Fruit fly (Drosophila melanogaster) whole organism: ENCODE results near the gene CG31109.

Experiments used
- CG8478 ChIP-seq: fragments of >200 bp; optimal IDR thresholded peaks from 2 replicates; lab custom pipeline; 2018; ENCODE audit warnings: inconsistent platforms
- Dll ChIP-seq: fragments of >200 bp; optimal IDR thresholded peaks from 2 replicates; lab custom pipeline; 2017
- EcR ChIP-seq, 2 experiments: fragments of >200 bp; optimal IDR thresholded peaks; 2 replicates each; lab custom pipeline; 2017; ENCODE audit warnings: missing biosample characterization in 2 of 2, missing genetic modification characterization in 2 of 2, missing genetic modification reagents in 2 of 2
- pan ChIP-seq: fragments of >200 bp; optimal IDR thresholded peaks from 2 replicates; lab custom pipeline; 2017
- psq ChIP-seq: fragments of >200 bp; optimal IDR thresholded peaks from 2 replicates; lab custom pipeline; 2017
- usp ChIP-seq: fragments of >200 bp; optimal IDR thresholded peaks from 2 replicates; lab custom pipeline; 2017; ENCODE audit warnings: missing biosample characterization, missing genetic modification characterization, mixed read lengths

The CG31109 gene

dm6 chr3R:25005748-25006147, 48.7 kb downstream of the CG31109 start:
- TF ChIP-seq EcR (GFP tag; optimal IDR thresholded peaks at IDR 0.05; lab: Kevin White, UChicago) (no peak), usp (no peak), CG8478 (lab: Kevin White, UChicago) (no peak), pan (no peak), psq (lab: Kevin White, UChicago) (no peak), Dll (no peak)

DNA sequence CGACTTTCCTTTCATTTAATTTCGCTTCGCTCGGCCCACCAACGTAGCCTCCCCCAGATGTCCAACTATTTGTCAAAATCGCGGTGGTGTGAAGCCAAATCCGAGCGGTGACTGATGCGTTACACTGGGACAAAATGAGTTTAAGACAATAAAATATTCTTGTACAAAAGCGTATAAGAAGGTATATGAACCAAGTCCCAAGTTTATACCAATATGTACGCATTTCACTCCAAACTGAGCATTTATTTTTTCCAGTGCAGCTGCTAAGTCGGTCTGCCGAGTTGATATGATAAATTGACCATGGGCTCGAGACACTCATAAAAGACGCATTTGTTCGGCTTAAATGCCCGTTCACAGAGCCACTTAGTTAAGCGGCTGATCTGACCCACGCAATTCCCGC, 49.7 kb downstream of the CG31109 start:
- TF ChIP-seq CG8478 (lab: Kevin White, UChicago), result no peak
- peak in 1 of 2 experiments; percentile 23 for TF ChIP-seq EcR (GFP tag; optimal IDR thresholded peaks at IDR 0.05; lab: Kevin White, UChicago)

DNA sequence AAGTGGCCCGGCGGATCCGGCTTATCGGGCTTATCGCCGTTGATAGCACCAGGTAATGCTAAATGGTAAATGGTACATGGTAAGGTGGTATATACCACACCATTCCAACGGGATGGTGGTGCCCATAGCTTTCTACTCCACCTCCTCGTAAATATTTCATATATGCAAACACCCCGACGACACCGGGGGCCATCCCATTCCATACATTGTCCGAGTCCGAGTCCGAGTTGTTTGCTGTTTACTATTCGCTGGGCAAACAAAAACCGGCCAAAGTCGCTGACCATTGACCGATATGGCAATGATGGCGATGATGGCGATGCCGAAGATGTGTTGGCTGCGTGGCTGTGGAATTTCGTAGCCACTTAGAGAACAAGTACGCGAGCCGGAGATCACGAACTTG, 50.4 kb downstream of the CG31109 start:
- TF ChIP-seq psq (lab: Kevin White, UChicago) (no peak), usp (no peak), EcR (GFP tag; optimal IDR thresholded peaks at IDR 0.05; lab: Kevin White, UChicago) (no peak), pan (no peak), Dll (no peak), CG8478 (lab: Kevin White, UChicago) (no peak)
